Worm (Caenorhabditis elegans) whole organism, young adult: ENCODE measurements around the gene cbp-1.

Experiments used
- B0019.2 ChIP-seq: fragments of 200-800 bp; sonication (Bioruptor generic); conservative IDR thresholded peaks from 2 replicates; pipeline ENCODE4 v1.3.6; 2022; ENCODE audit warnings: missing genetic modification reagents, missing genetic modification characterization, missing compliant biosample characterization
- B0261.1 ChIP-seq: sonication (generic microtip); optimal IDR thresholded peaks from 2 replicates; lab custom pipeline; 2016; ENCODE audit warnings: mild to moderate bottlenecking, missing genetic modification characterization, moderate library complexity, missing compliant biosample characterization
- F10E7.11 ChIP-seq: sonication (generic microtip); optimal IDR thresholded peaks from 2 replicates; lab custom pipeline; 2017; ENCODE audit warnings: mild to moderate bottlenecking, missing genetic modification characterization, moderate library complexity, missing compliant biosample characterization
- F39B2.1 ChIP-seq: fragments of 200-800 bp; sonication (Bioruptor generic); IDR thresholded peaks from 2 replicates; pipeline ENCODE4 v1.3.6; 2022; ENCODE audit warnings: missing genetic modification reagents, missing genetic modification characterization, missing compliant biosample characterization
- K12H6.12 ChIP-seq: fragments of 200-800 bp; sonication (Bioruptor generic); optimal IDR thresholded peaks from 2 replicates; lab custom pipeline; 2018; ENCODE audit warnings: mild to moderate bottlenecking, missing genetic modification characterization, missing compliant biosample characterization
- Y53G8AR.9 ChIP-seq: fragments of 200-800 bp; sonication (Bioruptor generic); conservative IDR thresholded peaks from 2 replicates; pipeline ENCODE4 v1.3.6; 2022; ENCODE audit warnings: missing genetic modification reagents, missing genetic modification characterization, missing compliant biosample characterization
- Y67H2A.10 ChIP-seq: fragments of 200-800 bp; sonication (Bioruptor generic); conservative IDR thresholded peaks from 2 replicates; pipeline ENCODE4 v1.3.6; 2022; ENCODE audit warnings: missing genetic modification reagents, missing genetic modification characterization, missing compliant biosample characterization
- aptf-3 ChIP-seq: fragments of 200-800 bp; sonication (Bioruptor generic); IDR thresholded peaks from 2 replicates; pipeline ENCODE4 v1.3.6; 2022; ENCODE audit warnings: missing genetic modification characterization, missing compliant biosample characterization
- atf-7 ChIP-seq: sonication (generic microtip); optimal IDR thresholded peaks from 2 replicates; lab custom pipeline; 2017; ENCODE audit warnings: mild to moderate bottlenecking, missing genetic modification characterization, missing compliant biosample characterization
- athp-1 ChIP-seq: sonication (generic microtip); optimal IDR thresholded peaks from 2 replicates; lab custom pipeline; 2017; ENCODE audit warnings: mild to moderate bottlenecking, missing genetic modification characterization, missing compliant biosample characterization
- attf-5 ChIP-seq: fragments of 200-800 bp; sonication (Bioruptor generic); optimal IDR thresholded peaks from 2 replicates; lab custom pipeline; 2018; ENCODE audit warnings: mild to moderate bottlenecking, missing genetic modification characterization, missing compliant biosample characterization
- cebp-1 ChIP-seq, 2 experiments: fragments of 200-800 bp in 1 of 2; sonication (Bioruptor generic) in 1 of 2; sonication (generic microtip) in 1 of 2; IDR thresholded peaks in 1 of 2; optimal IDR thresholded peaks in 1 of 2; 2 replicates each; pipeline versions ENCODE4 v1.3.6 to Lab custom; 2017 to 2022; ENCODE audit warnings: missing compliant biosample characterization in 2 of 2, missing genetic modification characterization in 2 of 2, mild to moderate bottlenecking in 1 of 2, missing genetic modification reagents in 1 of 2, moderate library complexity in 1 of 2
- ceh-91 ChIP-seq: fragments of 200-800 bp; sonication (Bioruptor generic); IDR thresholded peaks from 2 replicates; pipeline ENCODE4 v1.3.6; 2022; ENCODE audit warnings: missing genetic modification reagents, missing genetic modification characterization, missing compliant biosample characterization
- dox-1 ChIP-seq: fragments of 200-800 bp; sonication (Bioruptor generic); IDR thresholded peaks from 2 replicates; pipeline ENCODE4 v1.3.6; 2022; ENCODE audit warnings: missing genetic modification reagents, missing genetic modification characterization, missing compliant biosample characterization
- dpl-1 ChIP-seq: fragments of 150-350 bp; optimal IDR thresholded peaks from 2 replicates; lab custom pipeline; 2014; ENCODE audit warnings: missing biosample characterization, missing genetic modification reagents, missing genetic modification characterization
- egl-18 ChIP-seq: fragments of 200-800 bp; sonication (Bioruptor generic); IDR thresholded peaks from 2 replicates; pipeline ENCODE4 v1.3.6; 2022; ENCODE audit warnings: missing genetic modification reagents, missing genetic modification characterization, missing compliant biosample characterization
- ekl-4 ChIP-seq: fragments of 200-800 bp; sonication (Bioruptor generic); IDR thresholded peaks from 2 replicates; pipeline ENCODE4 v1.3.6; 2022; ENCODE audit warnings: missing genetic modification reagents, missing genetic modification characterization, missing compliant biosample characterization
- gei-17 ChIP-seq: fragments of 200-800 bp; sonication (Bioruptor generic); optimal IDR thresholded peaks from 2 replicates; lab custom pipeline; 2018; ENCODE audit warnings: mild to moderate bottlenecking, missing genetic modification characterization, missing compliant biosample characterization
- hmg-1.2 ChIP-seq: fragments of 200-800 bp; sonication (Bioruptor generic); IDR thresholded peaks from 2 replicates; pipeline ENCODE4 v1.3.6; 2022; ENCODE audit warnings: missing genetic modification reagents, missing genetic modification characterization, missing compliant biosample characterization
- hmg-20 ChIP-seq: fragments of 200-800 bp; sonication (Bioruptor generic); IDR thresholded peaks from 2 replicates; pipeline ENCODE4 v1.3.6; 2022; ENCODE audit warnings: missing genetic modification reagents, missing genetic modification characterization, missing compliant biosample characterization
- hrde-1 ChIP-seq: sonication (generic microtip); optimal IDR thresholded peaks from 2 replicates; lab custom pipeline; 2016; ENCODE audit warnings: missing genetic modification characterization, mild to moderate bottlenecking, missing compliant biosample characterization, moderate library complexity, missing genotype, missing genetic modification reagents, borderline replicate concordance
- hsf-1 ChIP-seq: fragments of 200-800 bp; sonication (Bioruptor generic); IDR thresholded peaks from 2 replicates; pipeline ENCODE4 v1.3.6; 2022; ENCODE audit warnings: missing genetic modification reagents, missing genetic modification characterization, missing compliant biosample characterization
- lag-1 ChIP-seq: fragments of 200-800 bp; sonication (Bioruptor generic); IDR thresholded peaks from 2 replicates; pipeline ENCODE4 v1.3.6; 2022; ENCODE audit warnings: missing genetic modification reagents, missing genetic modification characterization, missing compliant biosample characterization
- let-526 ChIP-seq: fragments of 200-800 bp; sonication (Bioruptor generic); IDR thresholded peaks from 2 replicates; pipeline ENCODE4 v1.3.6; 2022; ENCODE audit warnings: missing genetic modification reagents, missing genetic modification characterization, missing compliant biosample characterization
- let-607 ChIP-seq, 2 experiments: fragments of 200-800 bp in 1 of 2; sonication (Bioruptor generic) in 1 of 2; sonication (generic microtip) in 1 of 2; optimal IDR thresholded peaks; 2 replicates each; lab custom pipeline; 2016 to 2018; ENCODE audit warnings: mild to moderate bottlenecking in 2 of 2, missing compliant biosample characterization in 2 of 2, missing genetic modification characterization in 2 of 2, moderate library complexity in 2 of 2, missing genotype in 1 of 2
- lin-54 ChIP-seq: fragments of 200-800 bp; sonication (Bioruptor generic); optimal IDR thresholded peaks from 2 replicates; lab custom pipeline; 2018; ENCODE audit warnings: mild to moderate bottlenecking, missing genetic modification characterization, missing compliant biosample characterization
- madf-6 ChIP-seq: fragments of 200-800 bp; sonication (Bioruptor generic); IDR thresholded peaks from 2 replicates; pipeline ENCODE4 v1.3.6; 2022; ENCODE audit warnings: missing genetic modification reagents, missing genetic modification characterization, missing compliant biosample characterization
- mel-28 ChIP-seq: sonication (generic microtip); optimal IDR thresholded peaks from 2 replicates; lab custom pipeline; 2016; ENCODE audit warnings: borderline replicate concordance, mild to moderate bottlenecking, missing genetic modification characterization, missing compliant biosample characterization
- nfya-1 ChIP-seq: sonication (generic microtip); optimal IDR thresholded peaks from 2 replicates; lab custom pipeline; 2017; ENCODE audit warnings: antibody characterized with exemption, missing compliant biosample characterization, missing genetic modification characterization, borderline replicate concordance; ENCODE audit not compliant: insufficient read depth
- nfyb-1 ChIP-seq: fragments of 200-800 bp; sonication (Bioruptor generic); IDR thresholded peaks from 2 replicates; pipeline ENCODE4 v1.3.6; 2022; ENCODE audit warnings: missing genetic modification reagents, missing genetic modification characterization, missing compliant biosample characterization
- nhr-179 ChIP-seq: sonication (generic microtip); optimal IDR thresholded peaks from 2 replicates; lab custom pipeline; 2016; ENCODE audit warnings: mild to moderate bottlenecking, missing genetic modification characterization, missing compliant biosample characterization
- nhr-27 ChIP-seq: fragments of 200-800 bp; sonication (Bioruptor generic); optimal IDR thresholded peaks from 2 replicates; lab custom pipeline; 2018; ENCODE audit warnings: mild to moderate bottlenecking, missing genetic modification characterization, moderate library complexity, missing compliant biosample characterization
- rec-8 ChIP-seq, 2 experiments: sonication (generic microtip); optimal IDR thresholded peaks; 2 replicates each; lab custom pipeline; 2016; ENCODE audit warnings: mild to moderate bottlenecking in 2 of 2, missing genetic modification characterization in 2 of 2, missing genetic modification reagents in 2 of 2, missing genotype in 2 of 2, missing biosample characterization in 1 of 2, missing compliant biosample characterization in 1 of 2, moderate library complexity in 1 of 2
- repo-1 ChIP-seq: sonication (generic microtip); optimal IDR thresholded peaks from 2 replicates; lab custom pipeline; 2017; ENCODE audit warnings: mild to moderate bottlenecking, missing genetic modification characterization, missing compliant biosample characterization
- rpc-1 ChIP-seq, 2 experiments: fragments of 150-350 bp in 1 of 2; sonication (generic microtip) in 1 of 2; optimal IDR thresholded peaks; 2 replicates each; lab custom pipeline; 2014 to 2018; ENCODE audit warnings: missing biosample characterization in 1 of 2, missing genetic modification characterization in 1 of 2, missing genetic modification reagents in 1 of 2, missing genotype in 1 of 2
- sea-2 ChIP-seq: fragments of 200-800 bp; sonication (Bioruptor generic); IDR thresholded peaks from 2 replicates; pipeline ENCODE4 v1.3.6; 2022; ENCODE audit warnings: missing genetic modification characterization, missing compliant biosample characterization
- snpc-1.1 ChIP-seq: sonication (generic microtip); optimal IDR thresholded peaks from 2 replicates; lab custom pipeline; 2017; ENCODE audit warnings: missing genetic modification characterization, mild to moderate bottlenecking, missing compliant biosample characterization, antibody characterized with exemption, moderate library complexity, missing genotype, missing genetic modification reagents; ENCODE audit not compliant: insufficient read depth
- snpc-3.4 ChIP-seq: sonication (generic microtip); optimal IDR thresholded peaks from 2 replicates; lab custom pipeline; 2017; ENCODE audit warnings: missing genetic modification characterization, mild to moderate bottlenecking, missing compliant biosample characterization, antibody characterized with exemption, moderate library complexity, missing genotype, missing genetic modification reagents
- snpc-4 ChIP-seq, 5 experiments: fragments of 150-350 bp in 1 of 5; sonication (generic microtip) in 4 of 5; optimal IDR thresholded peaks; 2 replicates each; lab custom pipeline; 2014 to 2018; ENCODE audit warnings: missing genetic modification characterization in 5 of 5, missing biosample characterization in 3 of 5, antibody characterized with exemption in 2 of 5, mild to moderate bottlenecking in 2 of 5, missing compliant biosample characterization in 2 of 5, missing genotype in 2 of 5, moderate library complexity in 2 of 5, missing genetic modification reagents in 1 of 5
- tbp1 ChIP-seq: fragments of 200-800 bp; sonication (Bioruptor generic); optimal IDR thresholded peaks from 2 replicates; lab custom pipeline; 2018; ENCODE audit warnings: mild to moderate bottlenecking, missing genetic modification characterization, missing compliant biosample characterization
- unc-130 ChIP-seq: sonication (generic microtip); optimal IDR thresholded peaks from 2 replicates; lab custom pipeline; 2016; ENCODE audit warnings: missing genetic modification reagents, missing genetic modification characterization, missing compliant biosample characterization
- xnd-1 ChIP-seq: sonication (generic microtip); optimal IDR thresholded peaks from 2 replicates; lab custom pipeline; 2016; ENCODE audit warnings: missing genotype, missing genetic modification reagents, missing genetic modification characterization, missing compliant biosample characterization
- zfh-2 ChIP-seq: fragments of 200-800 bp; sonication (Bioruptor generic); conservative IDR thresholded peaks from 2 replicates; pipeline ENCODE4 v1.3.6; 2022; ENCODE audit warnings: missing genetic modification reagents, missing genetic modification characterization, missing compliant biosample characterization
- ztf-22 ChIP-seq: fragments of 200-800 bp; sonication (Bioruptor generic); optimal IDR thresholded peaks from 2 replicates; lab custom pipeline; 2018; ENCODE audit warnings: mild to moderate bottlenecking, missing genetic modification characterization, moderate library complexity, missing compliant biosample characterization
- ztf-3 ChIP-seq: fragments of 200-800 bp; sonication (Bioruptor generic); optimal IDR thresholded peaks from 2 replicates; lab custom pipeline; 2018; ENCODE audit warnings: mild to moderate bottlenecking, missing genetic modification characterization, missing compliant biosample characterization

The cbp-1 gene

ce11 chrIII:9746665-9747064, 19.6 kb upstream of the cbp-1 start (continued):
- TF ChIP-seq atf-7 (no peak), gei-17 (no peak), dpl-1 (peak; percentile 59), let-607 (tag; optimal IDR thresholded peaks at IDR 0.05; lab: Kevin White, UChicago) (no peak), K12H6.12 (tag; lab: Kevin White, UChicago) (no peak), athp-1 (tag; lab: Kevin White, UChicago) (no peak), egl-18 (GFP tag; lab: Robert Waterston, UW) (no peak), hmg-20 (GFP tag; lab: Robert Waterston, UW) (no peak), rpc-1 (optimal IDR thresholded peaks at IDR 0.05; lab: Kevin White, UChicago) (no peak), rpc-1 (tag; optimal IDR thresholded peaks at IDR 0.05; lab: Kevin White, UChicago) (no peak), hsf-1 (GFP tag; lab: Robert Waterston, UW) (0 out of 2 replicates have a peak, but pooled peaks have one; percentile 24), mel-28 (tag; lab: Kevin White, UChicago) (no peak), ekl-4 (GFP tag; lab: Robert Waterston, UW) (no peak), attf-5 (GFP tag; lab: Kevin White, UChicago) (no peak), Y53G8AR.9 (no peak), unc-130 (peak; percentile 46), dox-1 (no peak), zfh-2 (no peak), tbp1 (GFP tag; lab: Kevin White, UChicago) (peak; percentile 17), lag-1 (GFP tag; lab: Robert Waterston, UW) (no peak), F39B2.1 (GFP tag; lab: Robert Waterston, UW) (no peak), Y67H2A.10 (GFP tag; lab: Robert Waterston, UW) (no peak), snpc-1.1 (tag; lab: Kevin White, UChicago) (no peak), nhr-179 (tag; lab: Kevin White, UChicago) (no peak), madf-6 (GFP tag; lab: Robert Waterston, UW) (peak; percentile 89), B0019.2 (no peak), ceh-91 (GFP tag; lab: Robert Waterston, UW) (peak; percentile 74)

DNA sequence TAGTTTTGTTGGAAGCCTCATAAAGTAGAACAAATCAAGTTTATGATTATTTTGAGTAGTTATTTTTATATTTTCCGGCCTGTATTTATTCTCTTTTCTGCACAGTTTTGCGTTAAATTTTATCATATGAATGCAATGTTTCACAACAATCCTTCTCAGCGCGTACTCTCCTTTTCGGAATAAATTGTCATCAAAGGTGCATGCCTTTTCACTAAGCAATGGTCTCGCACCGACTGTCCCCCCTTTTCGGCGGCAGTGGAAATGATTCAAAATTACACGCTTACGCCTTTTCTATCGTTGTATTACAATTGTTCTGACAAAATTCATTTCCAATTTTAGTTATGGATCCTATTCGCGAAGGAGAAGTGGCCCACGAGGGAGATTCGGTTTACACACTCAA, 19.2 kb upstream of the cbp-1 start, which contains the start of the genes iff-1 and cdk-1:
iff-1 (minus strand) TSS at position 61 of the 400 bp plus-strand sequence.
cdk-1 (plus strand) TSS at position 340 of the 400 bp plus-strand sequence.
- no peak for TF ChIP-seq let-526
- no peak for TF ChIP-seq snpc-3.4 (tag; lab: Kevin White, UChicago)
- no peak for TF ChIP-seq attf-5 (GFP tag; lab: Kevin White, UChicago)
- TF ChIP-seq F10E7.11 (tag; lab: Kevin White, UChicago), result no peak
- no peak for TF ChIP-seq nfyb-1
- no peak for TF ChIP-seq nfya-1 (tag; lab: Kevin White, UChicago)
- no peak for TF ChIP-seq repo-1 (tag; lab: Kevin White, UChicago)
- TF ChIP-seq lin-54 (GFP tag; lab: Kevin White, UChicago), result peak; percentile 2
- no peak for TF ChIP-seq atf-7
- no peak for TF ChIP-seq ztf-22 (GFP tag; lab: Kevin White, UChicago)
- no peak for TF ChIP-seq xnd-1 (tag; lab: Kevin White, UChicago)
- TF ChIP-seq madf-6 (GFP tag; lab: Robert Waterston, UW), result no peak; the same call in 1 of the 2 replicates
- TF ChIP-seq nhr-27 (tag; lab: Kevin White, UChicago), result no peak
- TF ChIP-seq cebp-1 (GFP tag; IDR thresholded peaks at IDR 0.05; lab: Robert Waterston, UW), result no peak
- TF ChIP-seq cebp-1 (tag; optimal IDR thresholded peaks at IDR 0.05; lab: Kevin White, UChicago), result peak; percentile 53
- no peak for TF ChIP-seq mel-28 (tag; lab: Kevin White, UChicago)
- no peak for TF ChIP-seq sea-2 (GFP tag; lab: Robert Waterston, UW)
- no peak for TF ChIP-seq tbp1 (GFP tag; lab: Kevin White, UChicago)
- TF ChIP-seq hrde-1 (tag; lab: Kevin White, UChicago), result no peak
- no peak for TF ChIP-seq aptf-3 (GFP tag; lab: Robert Waterston, UW)
- no peak for TF ChIP-seq hmg-1.2 (GFP tag; lab: Robert Waterston, UW)
- TF ChIP-seq ztf-3 (GFP tag; lab: Kevin White, UChicago), result no peak
- TF ChIP-seq B0261.1 (tag; lab: Kevin White, UChicago), result no peak
- no peak for TF ChIP-seq rec-8 (tag; optimal IDR thresholded peaks at IDR 0.05; lab: Kevin White, UChicago)
- no peak for TF ChIP-seq snpc-4 (GFP tag; optimal IDR thresholded peaks at IDR 0.05; lab: Kevin White, UChicago)
- TF ChIP-seq snpc-4 (tag; optimal IDR thresholded peaks at IDR 0.05; lab: Kevin White, UChicago), result no peak
- no peak for TF ChIP-seq hmg-20 (GFP tag; lab: Robert Waterston, UW)
